Worm (Caenorhabditis elegans) whole organism, L2 larva: ENCODE results near the gene fbxb-16.

Source experiments
- Y55F3AM.14 ChIP-seq: fragments of 200-800 bp; sonication (Bioruptor generic); optimal IDR thresholded peaks from 2 replicates; lab custom pipeline; 2018; ENCODE audit warnings: mild to moderate bottlenecking, missing genetic modification characterization, missing compliant biosample characterization
- aly-2 ChIP-seq: fragments of 150-350 bp; optimal IDR thresholded peaks from 2 replicates; lab custom pipeline; 2014; ENCODE audit warnings: missing biosample characterization, missing genetic modification characterization
- ama-1 ChIP-seq: fragments of 150-350 bp; optimal IDR thresholded peaks from 2 replicates; lab custom pipeline; 2018; ENCODE audit warnings: inconsistent platforms
- crh-2 ChIP-seq: sonication (generic microtip); optimal IDR thresholded peaks from 2 replicates; lab custom pipeline; 2017; ENCODE audit warnings: missing biosample characterization, missing genetic modification characterization
- dmd-4 ChIP-seq: sonication (generic microtip); optimal IDR thresholded peaks from 2 replicates; lab custom pipeline; 2017; ENCODE audit warnings: missing biosample characterization, missing genetic modification characterization
- egl-27 ChIP-seq: sonication (generic microtip); optimal IDR thresholded peaks from 3 replicates; lab custom pipeline; 2017; ENCODE audit warnings: missing biosample characterization, missing genetic modification reagents, missing genetic modification characterization
- elt-1 ChIP-seq: fragments of 150-350 bp; optimal IDR thresholded peaks from 2 replicates; lab custom pipeline; 2014; ENCODE audit warnings: missing biosample characterization, missing genetic modification characterization
- elt-3 ChIP-seq: sonication (generic microtip); optimal IDR thresholded peaks from 2 replicates; lab custom pipeline; 2017; ENCODE audit warnings: missing biosample characterization, missing genetic modification characterization
- fos-1 ChIP-seq: fragments of 150-350 bp; optimal IDR thresholded peaks from 2 replicates; lab custom pipeline; 2014; ENCODE audit warnings: missing biosample characterization, missing genetic modification characterization
- gmeb-1 ChIP-seq: fragments of 150-350 bp; optimal IDR thresholded peaks from 2 replicates; lab custom pipeline; 2014; ENCODE audit warnings: missing biosample characterization, missing genetic modification characterization
- lin-13 ChIP-seq: fragments of 150-350 bp; optimal IDR thresholded peaks from 2 replicates; lab custom pipeline; 2014; ENCODE audit warnings: missing biosample characterization, missing genetic modification reagents, missing genetic modification characterization
- lin-39 ChIP-seq: fragments of 150-350 bp; optimal IDR thresholded peaks from 2 replicates; lab custom pipeline; 2014; ENCODE audit warnings: missing biosample characterization, missing genetic modification reagents, missing genetic modification characterization
- mab-5 ChIP-seq: fragments of 150-350 bp; optimal IDR thresholded peaks from 2 replicates; lab custom pipeline; 2014; ENCODE audit warnings: missing biosample characterization, missing genetic modification characterization
- mdl-1 ChIP-seq, 2 experiments: fragments of 150-350 bp in 1 of 2; sonication (generic microtip) in 1 of 2; optimal IDR thresholded peaks; 2 replicates each; lab custom pipeline; 2017; ENCODE audit warnings: missing biosample characterization in 2 of 2, missing genetic modification characterization in 2 of 2
- nhr-10 ChIP-seq: sonication (generic microtip); optimal IDR thresholded peaks from 2 replicates; lab custom pipeline; 2017; ENCODE audit warnings: missing biosample characterization, missing genetic modification characterization
- nhr-11 ChIP-seq: fragments of 150-350 bp; optimal IDR thresholded peaks from 2 replicates; lab custom pipeline; 2014; ENCODE audit warnings: missing biosample characterization, missing genetic modification characterization
- nhr-12 ChIP-seq: fragments of 150-350 bp; optimal IDR thresholded peaks from 2 replicates; lab custom pipeline; 2014; ENCODE audit warnings: missing biosample characterization, missing genetic modification characterization
- nhr-21 ChIP-seq: fragments of 150-350 bp; optimal IDR thresholded peaks from 2 replicates; lab custom pipeline; 2014; ENCODE audit warnings: missing biosample characterization, missing genetic modification characterization
- nhr-23 ChIP-seq: fragments of 150-350 bp; optimal IDR thresholded peaks from 2 replicates; lab custom pipeline; 2014; ENCODE audit warnings: missing biosample characterization, missing genetic modification reagents, missing genetic modification characterization
- nhr-25 ChIP-seq: fragments of 150-350 bp; sonication (generic microtip); optimal IDR thresholded peaks from 3 replicates; lab custom pipeline; 2014; ENCODE audit warnings: missing biosample characterization, missing genetic modification characterization
- nhr-6 ChIP-seq: fragments of 150-350 bp; optimal IDR thresholded peaks from 2 replicates; lab custom pipeline; 2014; ENCODE audit warnings: missing biosample characterization, missing genetic modification characterization
- peb-1 ChIP-seq: fragments of 150-350 bp; optimal IDR thresholded peaks from 2 replicates; lab custom pipeline; 2014; ENCODE audit warnings: missing biosample characterization, missing genetic modification characterization
- sem-4 ChIP-seq: fragments of 150-350 bp; optimal IDR thresholded peaks from 2 replicates; lab custom pipeline; 2014; ENCODE audit warnings: missing biosample characterization, missing genetic modification reagents, missing genetic modification characterization
- skn-1 ChIP-seq: sonication (generic microtip); optimal IDR thresholded peaks from 2 replicates; lab custom pipeline; 2017; ENCODE audit warnings: missing biosample characterization, missing genetic modification characterization
- sma-3 ChIP-seq: sonication (generic microtip); optimal IDR thresholded peaks from 2 replicates; lab custom pipeline; 2016; ENCODE audit warnings: missing genetic modification reagents, missing genetic modification characterization, missing compliant biosample characterization
- sma-9 ChIP-seq, 2 experiments: fragments of 150-350 bp in 1 of 2; sonication (generic microtip) in 1 of 2; optimal IDR thresholded peaks; 2 replicates each; lab custom pipeline; 2014 to 2016; ENCODE audit warnings: missing genetic modification characterization in 2 of 2, mild to moderate bottlenecking in 1 of 2, missing biosample characterization in 1 of 2, missing compliant biosample characterization in 1 of 2, missing genetic modification reagents in 1 of 2, moderate library complexity in 1 of 2
- unc-55 ChIP-seq: fragments of 150-350 bp; sonication (generic microtip); optimal IDR thresholded peaks from 3 replicates; lab custom pipeline; 2014; ENCODE audit warnings: missing biosample characterization, missing genetic modification reagents, missing genetic modification characterization
- unc-62 ChIP-seq: fragments of 150-350 bp; optimal IDR thresholded peaks from 2 replicates; lab custom pipeline; 2014; ENCODE audit warnings: missing biosample characterization, missing genetic modification reagents, missing genetic modification characterization
- ztf-1 ChIP-seq: fragments of 200-800 bp; sonication (Bioruptor generic); conservative IDR thresholded peaks from 2 replicates; pipeline ENCODE4 v1.3.6; 2022; ENCODE audit warnings: missing genetic modification characterization, missing compliant biosample characterization
- ztf-4 ChIP-seq: fragments of 150-350 bp; optimal IDR thresholded peaks from 2 replicates; lab custom pipeline; 2014; ENCODE audit warnings: missing biosample characterization, missing genetic modification characterization

The fbxb-16 gene

ce11 chrII:1621795-1622194, 29.9 kb downstream of the fbxb-16 start:
- TF ChIP-seq nhr-12 = no peak
- no peak for TF ChIP-seq skn-1 (tag; lab: Kevin White, UChicago)
- no peak for TF ChIP-seq sem-4 (tag; lab: Kevin White, UChicago)
- TF ChIP-seq fos-1 (tag; lab: Kevin White, UChicago) = peak; percentile 44
- TF ChIP-seq gmeb-1 = no peak

DNA sequence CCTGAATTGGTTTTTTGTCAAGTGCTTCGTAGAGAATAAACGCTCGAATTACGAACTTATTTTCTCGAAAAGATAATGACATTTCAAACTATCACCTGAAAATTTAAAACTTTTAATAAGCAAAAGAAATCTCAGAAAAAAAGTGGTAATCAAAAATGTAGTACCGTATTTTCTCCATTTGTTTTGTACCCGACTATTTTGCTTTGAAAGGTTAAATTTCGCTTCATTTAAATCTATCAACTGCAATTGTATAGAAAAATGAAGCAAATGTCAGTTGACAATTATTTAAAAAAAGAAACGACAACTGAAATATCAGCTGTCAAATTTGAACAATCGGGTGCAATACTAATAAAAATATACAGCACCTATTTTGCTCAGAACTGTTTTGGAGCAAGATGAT, 30.5 kb downstream of the fbxb-16 start, which contains the start of gene fbxa-158:
Gene fbxa-158 (minus strand): TSS at position 101 of the 400 bp plus-strand sequence.
- no peak for TF ChIP-seq nhr-6 (tag; lab: Kevin White, UChicago)
- TF ChIP-seq nhr-11 = no peak
- TF ChIP-seq aly-2 = no peak
- no peak for TF ChIP-seq nhr-25 (tag; lab: Kevin White, UChicago)
- TF ChIP-seq skn-1 (tag; lab: Kevin White, UChicago) = no peak

ce11 chrII:1618948-1619347, 32.8 kb downstream of the fbxb-16 start, which contains the start of gene fbxa-166:
Gene fbxa-166, minus strand, starts transcription at chrII:1619048.
- TF ChIP-seq elt-3 (tag; lab: Kevin White, UChicago) (no peak), peb-1 (no peak), nhr-21 (tag; lab: Kevin White, UChicago) (no peak), unc-55 (GFP tag; lab: Kevin White, UChicago) (no peak), aly-2 (no peak), Y55F3AM.14 (no peak), crh-2 (tag; lab: Kevin White, UChicago) (no peak)
- TF ChIP-seq, all 48 proteins: peak for 0

- TF ChIP-seq ztf-4 = no peak
- TF ChIP-seq nhr-23 (tag; lab: Kevin White, UChicago) = no peak
- no peak for TF ChIP-seq nhr-12
- no peak for TF ChIP-seq nhr-6 (tag; lab: Kevin White, UChicago)
- no peak for TF ChIP-seq skn-1 (tag; lab: Kevin White, UChicago)
- TF ChIP-seq crh-2 (tag; lab: Kevin White, UChicago) = no peak
- no peak for TF ChIP-seq ama-1 (lab: Kevin White, UChicago)
- no peak for TF ChIP-seq mab-5
- TF ChIP-seq, all 48 proteins: peak for 0
Observed at ce11 chrII:1616382-1616781, 35.3 kb downstream of the fbxb-16 start, which contains the start of gene fbxa-165. Gene fbxa-165, minus strand, starts transcription at chrII:1616482.

DNA sequence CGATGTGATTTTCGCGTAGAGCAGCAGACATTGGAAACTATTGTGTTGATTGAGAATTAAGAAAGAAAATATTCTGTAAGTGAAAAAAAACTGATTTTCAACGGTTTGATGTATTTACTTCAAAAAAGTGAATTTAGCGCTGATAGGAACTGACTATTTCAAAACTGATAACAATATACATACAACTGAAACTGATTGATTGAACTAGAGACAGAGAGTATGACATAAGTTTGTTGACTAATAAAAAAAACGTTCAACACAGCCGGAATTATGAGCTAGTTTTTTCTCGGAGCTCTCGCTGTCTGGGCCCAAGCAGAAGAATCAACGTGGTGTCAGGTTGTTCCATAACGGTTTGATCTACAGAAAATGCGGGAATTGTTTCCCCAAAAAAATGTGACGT, 37.7 kb downstream of the fbxb-16 start, which contains the start of gene fbxa-164:
Gene fbxa-164 (minus strand): TSS at position 101 of the 400 bp plus-strand sequence.
- no peak for TF ChIP-seq peb-1
- TF ChIP-seq mdl-1 (tag; optimal IDR thresholded peaks at IDR 0.05; lab: Kevin White, UChicago) = no peak

DNA sequence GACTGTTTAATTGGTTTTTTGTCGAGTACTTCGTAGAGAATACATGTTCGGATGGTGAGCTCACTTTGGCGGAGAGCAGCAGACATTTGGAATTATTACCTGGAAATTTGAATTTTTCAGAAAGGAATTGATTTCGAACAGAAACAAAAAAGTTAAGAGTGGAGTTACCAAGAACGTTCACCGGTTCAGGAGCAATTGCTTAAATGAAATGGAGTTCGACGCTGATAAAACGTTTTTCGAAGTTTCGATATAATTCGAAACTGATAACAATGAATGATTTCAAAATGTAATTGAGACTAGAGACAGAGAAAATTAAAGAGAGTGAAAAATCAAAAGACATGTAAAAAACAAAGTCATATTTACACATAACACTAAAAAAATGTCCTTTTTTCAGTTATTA, 41.1 kb downstream of the fbxb-16 start, which contains the start of gene fbxa-163:
Gene fbxa-163 (minus strand): TSS at position 101 of the 400 bp plus-strand sequence.
- TF ChIP-seq egl-27 (tag; lab: Kevin White, UChicago) (no peak), sma-9 (GFP tag; optimal IDR thresholded peaks at IDR 0.05; lab: Kevin White, UChicago) (no peak), sma-9 (tag; optimal IDR thresholded peaks at IDR 0.05; lab: Kevin White, UChicago) (no peak), dmd-4 (no peak), sma-3 (GFP tag; lab: Kevin White, UChicago) (no peak), unc-62 (GFP tag; lab: Kevin White, UChicago) (no peak), fos-1 (tag; lab: Kevin White, UChicago) (no peak), peb-1 (no peak), nhr-10 (tag; lab: Kevin White, UChicago) (no peak), lin-39 (tag; lab: Kevin White, UChicago) (no peak), crh-2 (tag; lab: Kevin White, UChicago) (no peak), aly-2 (no peak), elt-1 (tag; lab: Kevin White, UChicago) (no peak), lin-13 (GFP tag; lab: Kevin White, UChicago) (no peak), ztf-1 (GFP tag; lab: Robert Waterston, UW) (no peak), nhr-6 (tag; lab: Kevin White, UChicago) (no peak), mdl-1 (tag; optimal IDR thresholded peaks at IDR 0.05; lab: Kevin White, UChicago) (no peak)

- TF ChIP-seq ztf-1 (GFP tag; lab: Robert Waterston, UW) (no peak), fos-1 (tag; lab: Kevin White, UChicago) (peak; percentile 59), elt-1 (tag; lab: Kevin White, UChicago) (no peak), skn-1 (tag; lab: Kevin White, UChicago) (no peak), crh-2 (tag; lab: Kevin White, UChicago) (peak; percentile 3)
Observed at ce11 chrII:1608915-1609314, 42.8 kb downstream of the fbxb-16 start.
